Worm (Caenorhabditis elegans): ENCODE data around the gene bmy-1.

DNA sequence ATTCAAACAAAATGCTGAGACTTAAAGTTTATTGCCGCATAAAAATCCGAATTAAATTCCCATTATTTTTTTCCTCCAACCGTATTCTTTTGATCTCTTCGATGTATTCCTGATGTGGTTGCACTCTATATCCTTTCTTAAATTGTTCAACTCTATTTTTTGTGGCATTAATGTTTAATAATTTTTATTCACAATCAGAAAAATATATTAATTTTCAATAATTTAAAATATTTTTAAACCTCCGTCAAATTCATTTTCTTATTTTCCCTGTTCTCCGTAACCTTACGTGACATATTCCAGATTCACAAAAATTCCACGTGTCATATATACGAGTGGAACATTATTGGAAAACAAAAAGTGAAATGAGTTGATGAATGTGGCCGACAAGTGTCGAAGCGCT lies 46.7 kb upstream of the bmy-1 start, which contains the start of gene gcy-12:
- no peak for TF ChIP-seq pes-1 (GFP tag; IDR thresholded peaks at IDR 0.05)
- no peak for TF ChIP-seq hnd-1 (tag; optimal IDR thresholded peaks at IDR 0.05)
- TF ChIP-seq ama-1 (optimal IDR thresholded peaks at IDR 0.05) = no peak
- no peak for TF ChIP-seq tbx-11 (GFP tag; IDR thresholded peaks at IDR 0.05)
- no peak for TF ChIP-seq B0310.2 (tag; optimal IDR thresholded peaks at IDR 0.05)
- TF ChIP-seq F13C5.2 (tag; optimal IDR thresholded peaks at IDR 0.05) = no peak
- no peak for TF ChIP-seq ceh-36 (tag; optimal IDR thresholded peaks at IDR 0.05)
- no peak for TF ChIP-seq tbx-37 (GFP tag; conservative IDR thresholded peaks at IDR 0.05)
- TF ChIP-seq hmg-4 (GFP tag; optimal IDR thresholded peaks at IDR 0.05) = no peak
- no peak for TF ChIP-seq aly-1 (tag; optimal IDR thresholded peaks at IDR 0.05)
- no peak for TF ChIP-seq tra-4 (tag; optimal IDR thresholded peaks at IDR 0.05)
- no peak for TF ChIP-seq flt-1 (GFP tag; IDR thresholded peaks at IDR 0.05)
- no peak for TF ChIP-seq scrt-1 (GFP tag; IDR thresholded peaks at IDR 0.05)
- TF ChIP-seq sea-1 (GFP tag; conservative IDR thresholded peaks at IDR 0.05) = no peak
